Fruit fly (Drosophila melanogaster) whole organism, embryonic: Measurements from ENCODE around the gene CG12511.

Experiments used
- Ada2b ChIP-seq: fragments of 200-800 bp; sonication (Bioruptor generic); IDR thresholded peaks from 2 replicates; pipeline ENCODE4 v1.3.6; 2022; ENCODE audit warnings: missing biosample characterization, missing genetic modification characterization
- Adf1 ChIP-seq: fragments of 200-800 bp; sonication (Bioruptor generic); IDR thresholded peaks from 2 replicates; pipeline ENCODE4 v1.3.6; 2022; ENCODE audit warnings: missing biosample characterization, missing genetic modification characterization
- Awh ChIP-seq: fragments of 200-800 bp; sonication (Bioruptor generic); IDR thresholded peaks from 2 replicates; pipeline ENCODE4, ENCODE4 v1.3.6; 2022; ENCODE audit warnings: missing biosample characterization, missing genetic modification characterization
- B-H1 ChIP-seq: fragments of 200-800 bp; sonication (Bioruptor generic); IDR thresholded peaks from 3 replicates; pipeline ENCODE4 v1.3.6; 2022; ENCODE audit warnings: missing biosample characterization, missing genetic modification characterization
- C15 ChIP-seq: fragments of 200-800 bp; sonication (Bioruptor generic); IDR thresholded peaks from 3 replicates; pipeline ENCODE4 v1.3.6; 2022; ENCODE audit warnings: missing biosample characterization, missing genetic modification characterization
- CG10147 ChIP-seq: fragments of 200-800 bp; sonication (Bioruptor generic); optimal IDR thresholded peaks from 2 replicates; lab custom pipeline; 2019; ENCODE audit warnings: missing biosample characterization, mild to moderate bottlenecking, missing genetic modification characterization, moderate library complexity
- CG10321 ChIP-seq: fragments of 200-800 bp; sonication (Bioruptor generic); IDR thresholded peaks from 2 replicates; pipeline ENCODE4 v1.3.6; 2022; ENCODE audit warnings: missing biosample characterization, missing genetic modification characterization
- CG12391 ChIP-seq: fragments of 200-800 bp; sonication (Bioruptor generic); optimal IDR thresholded peaks from 3 replicates; lab custom pipeline; 2018; ENCODE audit warnings: missing biosample characterization, mild to moderate bottlenecking, missing genetic modification characterization, moderate library complexity
- CG12659 ChIP-seq: fragments of 200-800 bp; sonication (Bioruptor generic); optimal IDR thresholded peaks from 3 replicates; lab custom pipeline; 2017; ENCODE audit warnings: mild to moderate bottlenecking, missing biosample characterization, missing genetic modification reagents, missing genetic modification characterization
- CG12769 ChIP-seq: fragments of 200-800 bp; sonication (Bioruptor generic); optimal IDR thresholded peaks from 2 replicates; lab custom pipeline; 2019; ENCODE audit warnings: missing biosample characterization, mild to moderate bottlenecking, missing genetic modification characterization, moderate library complexity
- CG13287 ChIP-seq: fragments of 200-800 bp; sonication (Bioruptor generic); IDR thresholded peaks from 2 replicates; pipeline ENCODE4 v1.3.6; 2022; ENCODE audit warnings: missing biosample characterization, missing genetic modification characterization; ENCODE audit not compliant: partially characterized antibody
- CG16779 ChIP-seq: fragments of 200-800 bp; sonication (Bioruptor generic); IDR thresholded peaks from 2 replicates; pipeline ENCODE4 v1.3.6; 2022; ENCODE audit warnings: missing biosample characterization, missing genetic modification characterization
- CG2199 ChIP-seq: fragments of 200-800 bp; sonication (Bioruptor generic); IDR thresholded peaks from 3 replicates; pipeline ENCODE4 v1.3.6; 2022; ENCODE audit warnings: missing biosample characterization, missing genetic modification characterization
- CG31388 ChIP-seq: fragments of 200-800 bp; sonication (Bioruptor generic); optimal IDR thresholded peaks from 2 replicates; lab custom pipeline; 2016; ENCODE audit warnings: missing biosample characterization, missing genetic modification characterization
- CG32532 ChIP-seq: fragments of 200-800 bp; sonication (Bioruptor generic); IDR thresholded peaks from 2 replicates; pipeline ENCODE4 v1.3.6; 2022; ENCODE audit warnings: missing biosample characterization, missing genetic modification characterization
- CG32772 ChIP-seq: fragments of 200-800 bp; sonication (Bioruptor generic); IDR thresholded peaks from 2 replicates; pipeline ENCODE4 v1.3.6; 2022; ENCODE audit warnings: missing biosample characterization, missing genetic modification characterization
- CG4360 ChIP-seq: fragments of 200-800 bp; sonication (Bioruptor generic); IDR thresholded peaks from 2 replicates; pipeline ENCODE4 v1.3.6; 2022; ENCODE audit warnings: missing biosample characterization, missing genetic modification characterization
- CG4820 ChIP-seq: fragments of 200-800 bp; sonication (Bioruptor generic); optimal IDR thresholded peaks from 3 replicates; lab custom pipeline; 2016; ENCODE audit warnings: missing biosample characterization, missing genetic modification characterization
- CG7745 ChIP-seq: fragments of 200-800 bp; sonication (Bioruptor generic); optimal IDR thresholded peaks from 2 replicates; lab custom pipeline; 2018; ENCODE audit warnings: missing biosample characterization, mild to moderate bottlenecking, missing genetic modification characterization, moderate library complexity
- CG8281 ChIP-seq: fragments of 200-800 bp; sonication (Bioruptor generic); optimal IDR thresholded peaks from 2 replicates; lab custom pipeline; 2018; ENCODE audit warnings: missing biosample characterization, mild to moderate bottlenecking, missing genetic modification characterization, moderate library complexity
- CG9437 ChIP-seq: fragments of 200-800 bp; sonication (Bioruptor generic); optimal IDR thresholded peaks from 2 replicates; lab custom pipeline; 2018; ENCODE audit warnings: missing biosample characterization, mild to moderate bottlenecking, missing genetic modification characterization
- D19A ChIP-seq: fragments of 200-800 bp; optimal IDR thresholded peaks from 3 replicates; lab custom pipeline; 2019; ENCODE audit warnings: missing biosample characterization, mild to moderate bottlenecking, missing genetic modification characterization, moderate library complexity
- D19B ChIP-seq: fragments of 200-800 bp; sonication (Bioruptor generic); optimal IDR thresholded peaks from 2 replicates; lab custom pipeline; 2017; ENCODE audit warnings: missing biosample characterization, mild to moderate bottlenecking, missing genetic modification characterization
- Dbx ChIP-seq: fragments of 200-800 bp; sonication (Bioruptor generic); IDR thresholded peaks from 3 replicates; pipeline ENCODE4 v1.3.6; 2022; ENCODE audit warnings: missing biosample characterization, missing genetic modification characterization
- Dek ChIP-seq: fragments of 200-800 bp; sonication (Bioruptor generic); optimal IDR thresholded peaks from 3 replicates; lab custom pipeline; 2019; ENCODE audit warnings: missing biosample characterization, mild to moderate bottlenecking, missing genetic modification characterization, moderate library complexity
- H15 ChIP-seq: fragments of 200-800 bp; sonication (Bioruptor generic); IDR thresholded peaks from 3 replicates; pipeline ENCODE4 v1.3.6; 2022; ENCODE audit warnings: missing biosample characterization, missing genetic modification characterization
- HLH3B ChIP-seq: fragments of 200-800 bp; sonication (Bioruptor generic); IDR thresholded peaks from 2 replicates; pipeline ENCODE4 v1.3.6; 2022; ENCODE audit warnings: missing biosample characterization, missing genetic modification characterization
- Hey ChIP-seq: fragments of 200-800 bp; sonication (Bioruptor generic); optimal IDR thresholded peaks from 3 replicates; lab custom pipeline; 2018; ENCODE audit warnings: missing biosample characterization, mild to moderate bottlenecking, missing genetic modification characterization
- Hr3 ChIP-seq: fragments of 200-800 bp; sonication (Bioruptor generic); optimal IDR thresholded peaks from 3 replicates; lab custom pipeline; 2016; ENCODE audit warnings: missing biosample characterization, missing genetic modification characterization
- Optix ChIP-seq: fragments of 200-800 bp; sonication (Bioruptor generic); IDR thresholded peaks from 3 replicates; pipeline ENCODE4 v1.3.6; 2022; ENCODE audit warnings: missing biosample characterization, missing genetic modification characterization
- Side ChIP-seq: fragments of 200-800 bp; sonication (Bioruptor generic); optimal IDR thresholded peaks from 2 replicates; lab custom pipeline; 2016; ENCODE audit warnings: missing biosample characterization, missing genetic modification characterization
- br ChIP-seq: fragments of >200 bp; optimal IDR thresholded peaks from 2 replicates; lab custom pipeline; 2017
- disco-r ChIP-seq: fragments of 200-800 bp; sonication (Bioruptor generic); optimal IDR thresholded peaks from 2 replicates; lab custom pipeline; 2016; ENCODE audit warnings: missing biosample characterization, missing genetic modification characterization
- dpn ChIP-seq, 2 experiments: fragments of 200-800 bp; sonication (Bioruptor generic); optimal IDR thresholded peaks; 3 replicates each; lab custom pipeline; 2016; ENCODE audit warnings: missing biosample characterization in 2 of 2, missing genetic modification characterization in 2 of 2
- esg ChIP-seq: fragments of 200-800 bp; sonication (Bioruptor generic); conservative IDR thresholded peaks from 2 replicates; pipeline ENCODE4 v1.3.6; 2022; ENCODE audit warnings: missing biosample characterization, missing genetic modification characterization
- eve ChIP-seq, 2 experiments: fragments of >200 bp; optimal IDR thresholded peaks; 2 replicates each; lab custom pipeline; 2017; ENCODE audit warnings: missing biosample characterization in 2 of 2, missing genetic modification characterization in 2 of 2
- grau ChIP-seq: fragments of 200-800 bp; optimal IDR thresholded peaks from 3 replicates; lab custom pipeline; 2019; ENCODE audit warnings: missing biosample characterization, mild to moderate bottlenecking, missing genetic modification characterization, moderate library complexity
- hb ChIP-seq: fragments of 200-800 bp; sonication (Bioruptor generic); IDR thresholded peaks from 3 replicates; pipeline ENCODE4 v1.3.6; 2022; ENCODE audit warnings: missing biosample characterization, missing genetic modification characterization; ENCODE audit not compliant: partially characterized antibody
- kay ChIP-seq: fragments of 200-800 bp; sonication (Bioruptor generic); optimal IDR thresholded peaks from 2 replicates; lab custom pipeline; 2016; ENCODE audit warnings: missing biosample characterization, missing genetic modification characterization
- knrl ChIP-seq: fragments of 200-800 bp; sonication (Bioruptor generic); IDR thresholded peaks from 3 replicates; pipeline ENCODE4 v1.3.6; 2022; ENCODE audit warnings: missing biosample characterization, missing genetic modification characterization; ENCODE audit not compliant: partially characterized antibody
- lab ChIP-seq: fragments of 200-800 bp; sonication (Bioruptor generic); optimal IDR thresholded peaks from 3 replicates; lab custom pipeline; 2017; ENCODE audit warnings: missing biosample characterization, missing genetic modification characterization, mild to moderate bottlenecking, moderate library complexity, missing genetic modification reagents
- lmd ChIP-seq: fragments of 200-800 bp; sonication (Bioruptor generic); IDR thresholded peaks from 2 replicates; pipeline ENCODE4 v1.3.6; 2022; ENCODE audit warnings: missing biosample characterization, missing genetic modification characterization
- mld ChIP-seq: fragments of 200-800 bp; sonication (Bioruptor generic); IDR thresholded peaks from 3 replicates; pipeline ENCODE4 v1.3.6; 2022; ENCODE audit warnings: missing biosample characterization, missing genetic modification characterization; ENCODE audit not compliant: partially characterized antibody
- pros ChIP-seq: fragments of 200-800 bp; sonication (Bioruptor generic); optimal IDR thresholded peaks from 3 replicates; lab custom pipeline; 2019; ENCODE audit warnings: missing biosample characterization, mild to moderate bottlenecking, missing genetic modification characterization, moderate library complexity
- schlank ChIP-seq: fragments of 200-800 bp; sonication (Bioruptor generic); optimal IDR thresholded peaks from 2 replicates; lab custom pipeline; 2018; ENCODE audit warnings: missing biosample characterization, mild to moderate bottlenecking, missing genetic modification characterization
- tin ChIP-seq: fragments of 200-800 bp; sonication (Bioruptor generic); optimal IDR thresholded peaks from 3 replicates; lab custom pipeline; 2016; ENCODE audit warnings: missing biosample characterization, missing genetic modification characterization
- vvl ChIP-seq: fragments of 200-800 bp; sonication (Bioruptor generic); IDR thresholded peaks from 2 replicates; pipeline ENCODE4 v1.3.6; 2022; ENCODE audit warnings: missing biosample characterization, missing genetic modification characterization
- wor ChIP-seq: fragments of 200-800 bp; sonication (Bioruptor generic); IDR thresholded peaks from 2 replicates; pipeline ENCODE4 v1.3.6; 2022; ENCODE audit warnings: missing biosample characterization, missing genetic modification characterization
- zfh1 ChIP-seq: fragments of 200-800 bp; sonication (Bioruptor generic); IDR thresholded peaks from 3 replicates; pipeline ENCODE4 v1.3.6; 2022; ENCODE audit warnings: missing biosample characterization, missing genetic modification characterization

The CG12511 gene

dm6 chr2L:5724521-5725023 is 46.2 kb downstream of the CG12511 start, which contains the start of gene CG11030 (continued):
- no peak for TF ChIP-seq br (lab: Kevin White, UChicago)
- no peak; the same call in 2 of the 3 replicates for TF ChIP-seq zfh1 (GFP tag; lab: Robert Waterston, UW)
- TF ChIP-seq Side = no peak
- TF ChIP-seq CG12391 = no peak
- TF ChIP-seq Hr3 = no peak
- TF ChIP-seq tin = no peak
- no peak for TF ChIP-seq CG12769
- TF ChIP-seq Dek = peak; percentile 22
- no peak for TF ChIP-seq CG16779 (GFP tag; lab: Robert Waterston, UW)
- TF ChIP-seq hb = peak; percentile 100
- TF ChIP-seq Dbx (GFP tag; lab: Robert Waterston, UW) = peak; percentile 67; the same call in 2 of the 3 replicates
- no peak for TF ChIP-seq CG9437 (GFP tag; lab: Kevin White, UChicago)
- TF ChIP-seq CG12659 (GFP tag; lab: Kevin White, UChicago) = peak; percentile 44
- no peak for TF ChIP-seq Optix
- TF ChIP-seq lab (GFP tag; lab: Kevin White, UChicago) = no peak
- TF ChIP-seq Ada2b = no peak
- TF ChIP-seq CG4820 (GFP tag; lab: Kevin White, UChicago) = no peak
- TF ChIP-seq vvl (GFP tag; lab: Robert Waterston, UW) = peak; percentile 39; the same call in 1 of the 2 replicates
- no peak for TF ChIP-seq CG10321
- TF ChIP-seq CG8281 (tag; lab: Kevin White, UChicago) = no peak
- TF ChIP-seq mld (GFP tag; lab: Robert Waterston, UW) = peak; percentile 99
- TF ChIP-seq dpn (GFP tag; optimal IDR thresholded peaks at IDR 0.05; lab: Kevin White, UChicago) = no peak
- TF ChIP-seq CG7745 = no peak
- no peak for TF ChIP-seq Hey

- TF ChIP-seq CG13287 (no peak), schlank (tag; lab: Kevin White, UChicago) (no peak), kay (GFP tag; lab: Kevin White, UChicago) (no peak), B-H1 (GFP tag; lab: Robert Waterston, UW) (no peak), H15 (GFP tag; lab: Robert Waterston, UW) (no peak), wor (GFP tag; lab: Robert Waterston, UW) (no peak), zfh1 (GFP tag; lab: Robert Waterston, UW) (no peak), HLH3B (GFP tag; lab: Robert Waterston, UW) (no peak), CG32532 (GFP tag; lab: Robert Waterston, UW) (no peak), CG31388 (GFP tag; lab: Kevin White, UChicago) (no peak), CG2199 (GFP tag; lab: Robert Waterston, UW) (no peak), esg (GFP tag; lab: Robert Waterston, UW) (no peak), D19A (peak; percentile 58), CG10147 (no peak), knrl (GFP tag; lab: Robert Waterston, UW) (no peak), lmd (no peak), D19B (GFP tag; lab: Kevin White, UChicago) (peak; percentile 24), disco-r (no peak), pros (GFP tag; lab: Kevin White, UChicago) (no peak), Awh (GFP tag; lab: Robert Waterston, UW) (no peak), C15 (no peak), eve (GFP tag; optimal IDR thresholded peaks at IDR 0.05; lab: Kevin White, UChicago) (no peak), grau (tag; lab: Kevin White, UChicago) (peak; percentile 84), Adf1 (GFP tag; lab: Robert Waterston, UW) (no peak), CG32772 (GFP tag; lab: Robert Waterston, UW) (no peak), CG4360 (no peak)
These were observed 47.7 kb downstream of the CG12511 start for dm6 chr2L:5726049-5726448.
